Worm (Caenorhabditis elegans): ENCODE data around the gene sams-5.

- TF ChIP-seq scrt-1 (GFP tag; IDR thresholded peaks at IDR 0.05) (no peak), flt-1 (GFP tag; IDR thresholded peaks at IDR 0.05) (no peak), B0310.2 (tag; optimal IDR thresholded peaks at IDR 0.05) (no peak), tra-4 (tag; optimal IDR thresholded peaks at IDR 0.05) (no peak), ama-1 (optimal IDR thresholded peaks at IDR 0.05) (no peak), ceh-13 (GFP tag; optimal IDR thresholded peaks at IDR 0.05) (no peak), sea-1 (GFP tag; conservative IDR thresholded peaks at IDR 0.05) (no peak), hmg-4 (GFP tag; optimal IDR thresholded peaks at IDR 0.05) (no peak)
These were observed 42.3 kb upstream of the sams-5 start, which contains the start of gene Y73B6BL.29 for ce11 chrIV:6321667-6322066.
